Comparison of ENCODE assay signal across 3 fruit fly cellular contexts in genomic region chrX:10216634-10217239, dm6.
TF ChIP-seq lines count a peak whose summit lies in the region.

CG2962 (minus strand) TSS chrX:10216642.

- no peak for TF ChIP-seq CTCF in whole organism, embryonic (GFP tag; optimal IDR thresholded peaks at IDR 0.05; lab: Kevin White, UChicago)

TF ChIP-seq in whole organism, embryonic, 481 proteins besides CTCF, POLR2A, EP300 and RAD21:
- TF ChIP-seq org-1 (GFP tag; optimal IDR thresholded peaks at IDR 0.05; lab: Kevin White, UChicago) (no peak), knrl (GFP tag; IDR thresholded peaks at IDR 0.05; lab: Robert Waterston, UW; ENCODE audit: partially characterized antibody) (no peak), sd (tag; optimal IDR thresholded peaks at IDR 0.05; lab: Kevin White, UChicago) (peak; percentile 57), NC2α (GFP tag; optimal IDR thresholded peaks at IDR 0.05; lab: Kevin White, UChicago) (no peak), usp (GFP tag; optimal IDR thresholded peaks at IDR 0.05; lab: Kevin White, UChicago) (no peak), en (GFP tag; optimal IDR thresholded peaks at IDR 0.05; lab: Kevin White, UChicago) (no peak), CG14710 (tag; optimal IDR thresholded peaks at IDR 0.05; lab: Kevin White, UChicago) (no peak), CG11456 (GFP tag; IDR thresholded peaks at IDR 0.05; lab: Robert Waterston, UW) (no peak), CG6765 (GFP tag; optimal IDR thresholded peaks at IDR 0.05; lab: Kevin White, UChicago) (no peak), CG4707 (GFP tag; optimal IDR thresholded peaks at IDR 0.05; lab: Kevin White, UChicago) (no peak), CG12942 (GFP tag; optimal IDR thresholded peaks at IDR 0.05; lab: Kevin White, UChicago) (no peak), CG7745 (tag; optimal IDR thresholded peaks at IDR 0.05; lab: Kevin White, UChicago) (no peak), abd-A (tag; optimal IDR thresholded peaks at IDR 0.05; lab: Kevin White, UChicago) (peak; percentile 48), Blimp-1 (GFP tag; optimal IDR thresholded peaks at IDR 0.05; lab: Kevin White, UChicago) (peak; percentile 94), CG33213 (GFP tag; optimal IDR thresholded peaks at IDR 0.05; lab: Kevin White, UChicago) (no peak)

TF ChIP-seq in whole organism, prepupa, 60 proteins besides CTCF, POLR2A, EP300 and RAD21:
- TF ChIP-seq Blimp-1 (GFP tag; optimal IDR thresholded peaks at IDR 0.05; lab: Kevin White, UChicago) (peak; percentile 13), ss (GFP tag; optimal IDR thresholded peaks at IDR 0.05; lab: Kevin White, UChicago) (no peak)

TF ChIP-seq in whole organism, wandering third instar larva, 38 proteins besides CTCF, POLR2A, EP300 and RAD21:
- TF ChIP-seq Dfd (GFP tag; optimal IDR thresholded peaks at IDR 0.05; lab: Kevin White, UChicago): no peak
- TF ChIP-seq Rel (GFP tag; optimal IDR thresholded peaks at IDR 0.05; lab: Kevin White, UChicago): no peak
- peak; percentile 18 for TF ChIP-seq Rel (tag; optimal IDR thresholded peaks at IDR 0.05; lab: Kevin White, UChicago)

Comparison
In these comparisons a context has a peak if more than half of its experiments do, and no peak if none do; other contexts are left out.
1. Of the 7 proteins assayed by ChIP-seq in both whole organism, embryonic and whole organism, prepupa: peak only in whole organism, embryonic: none; only in whole organism, prepupa: none; in both: Blimp-1; in neither: 6.